Worm (Caenorhabditis elegans): ENCODE data around the gene C50E3.5.

- TF ChIP-seq ztf-11 (tag; optimal IDR thresholded peaks at IDR 0.05) (no peak), lin-13 (tag; optimal IDR thresholded peaks at IDR 0.05) (no peak), blmp-1 (tag; optimal IDR thresholded peaks at IDR 0.05) (no peak), unc-62 (GFP tag; optimal IDR thresholded peaks at IDR 0.05) (no peak), nhr-12 (tag; optimal IDR thresholded peaks at IDR 0.05) (no peak), mep-1 (tag; optimal IDR thresholded peaks at IDR 0.05) (no peak), snpc-4 (tag; optimal IDR thresholded peaks at IDR 0.05) (no peak), pha-4 (tag; optimal IDR thresholded peaks at IDR 0.05) (no peak), unc-39 (tag; optimal IDR thresholded peaks at IDR 0.05) (no peak), unc-120 (tag; optimal IDR thresholded peaks at IDR 0.05; ENCODE audit: poor library complexity, severe bottlenecking) (no peak), nhr-237 (tag; optimal IDR thresholded peaks at IDR 0.05) (no peak)
These were observed 36.0 kb upstream of the C50E3.5 start, which contains the start of gene F19F10.3 for ce11 chrV:7551821-7552220.

Measured in whole organism, mixed stage, embryonic.